Worm (Caenorhabditis elegans): ENCODE measurements around the gene nlp-17.

ce11 chrIV:13505662-13506061 is at the start of gene nlp-17:
- TF ChIP-seq fkh-3 (tag; optimal IDR thresholded peaks at IDR 0.05) (no peak), zfh-2 (GFP tag; conservative IDR thresholded peaks at IDR 0.05) (no peak), let-526 (GFP tag; IDR thresholded peaks at IDR 0.05) (no peak), ceh-91 (GFP tag; IDR thresholded peaks at IDR 0.05) (no peak), hsf-1 (GFP tag; IDR thresholded peaks at IDR 0.05) (no peak), nhr-80 (tag; optimal IDR thresholded peaks at IDR 0.05) (no peak), F39B2.1 (GFP tag; IDR thresholded peaks at IDR 0.05) (no peak), ama-1 (optimal IDR thresholded peaks at IDR 0.05) (no peak), ama-1 (GFP tag; optimal IDR thresholded peaks at IDR 0.05) (no peak), madf-3 (GFP tag; IDR thresholded peaks at IDR 0.05) (no peak), unc-62 (GFP tag; optimal IDR thresholded peaks at IDR 0.05) (no peak), snpc-4 (GFP tag; optimal IDR thresholded peaks at IDR 0.05) (no peak), snpc-4 (tag; optimal IDR thresholded peaks at IDR 0.05) (no peak), snpc-1.1 (tag; optimal IDR thresholded peaks at IDR 0.05; ENCODE audit: insufficient read depth) (no peak)

All from whole organism, young adult.